Worm (Caenorhabditis elegans) whole organism, L1 larva: Measurements from ENCODE around the gene K11H3.2.

Source experiments
- C04F5.9 ChIP-seq: sonication (generic microtip); optimal IDR thresholded peaks from 2 replicates; lab custom pipeline; 2016; ENCODE audit warnings: missing genetic modification characterization, missing compliant biosample characterization
- blmp-1 ChIP-seq: fragments of 150-350 bp; optimal IDR thresholded peaks from 2 replicates; lab custom pipeline; 2014; ENCODE audit warnings: missing biosample characterization, missing genetic modification characterization
- ceh-63 ChIP-seq: fragments of 200-800 bp; sonication (Bioruptor generic); optimal IDR thresholded peaks from 2 replicates; lab custom pipeline; 2018; ENCODE audit warnings: mild to moderate bottlenecking, missing genetic modification characterization, missing compliant biosample characterization
- ceh-82 ChIP-seq, 3 experiments: fragments of 150-350 bp in 1 of 3; sonication (generic microtip) in 2 of 3; optimal IDR thresholded peaks; 2 replicates each; lab custom pipeline; 2014 to 2017; ENCODE audit warnings: missing biosample characterization in 3 of 3, missing genetic modification characterization in 3 of 3
- ceh-90 ChIP-seq: sonication (generic microtip); optimal IDR thresholded peaks from 2 replicates; lab custom pipeline; 2016; ENCODE audit warnings: missing genetic modification characterization, missing compliant biosample characterization
- ces-1 ChIP-seq: fragments of 150-350 bp; optimal IDR thresholded peaks from 2 replicates; lab custom pipeline; 2014; ENCODE audit warnings: missing biosample characterization, missing genetic modification reagents, missing genetic modification characterization
- dpl-1 ChIP-seq, 3 experiments: fragments of 150-350 bp in 2 of 3; sonication (generic microtip) in 1 of 3; optimal IDR thresholded peaks; 2 replicates each; lab custom pipeline; 2014 to 2017; ENCODE audit warnings: missing biosample characterization in 3 of 3, missing genetic modification characterization in 3 of 3, missing genetic modification reagents in 3 of 3
- efl-1 ChIP-seq, 4 experiments: fragments of 150-350 bp; optimal IDR thresholded peaks in 3 of 4; peaks in 1 of 4; 1 replicate in 1 of 4; 2 replicates in 3 of 4; lab custom pipeline; 2014; ENCODE audit warnings: missing biosample characterization in 2 of 4, missing genetic modification characterization in 2 of 4, missing genetic modification reagents in 2 of 4
- efl-3 ChIP-seq: fragments of 200-800 bp; sonication (Bioruptor generic); optimal IDR thresholded peaks from 2 replicates; lab custom pipeline; 2018; ENCODE audit warnings: mild to moderate bottlenecking, missing genetic modification characterization, missing compliant biosample characterization
- egl-13 ChIP-seq: sonication (generic microtip); optimal IDR thresholded peaks from 2 replicates; lab custom pipeline; 2016; ENCODE audit warnings: missing genotype, missing genetic modification reagents, missing genetic modification characterization, missing compliant biosample characterization
- elt-2 ChIP-seq: sonication (generic microtip); optimal IDR thresholded peaks from 2 replicates; lab custom pipeline; 2016; ENCODE audit warnings: missing genetic modification characterization, mild to moderate bottlenecking, inconsistent platforms, missing compliant biosample characterization, missing genetic modification reagents
- elt-3 ChIP-seq, 6 experiments: fragments of 150-350 bp in 1 of 6; sonication (generic microtip); optimal IDR thresholded peaks; 2 replicates each; lab custom pipeline; 2017 to 2018; ENCODE audit warnings: missing biosample characterization in 6 of 6, missing genetic modification characterization in 6 of 6, inconsistent platforms in 1 of 6
- fkh-10 ChIP-seq: sonication (generic microtip); optimal IDR thresholded peaks from 2 replicates; lab custom pipeline; 2017; ENCODE audit warnings: missing biosample characterization, missing genetic modification reagents, missing genetic modification characterization
- fkh-4 ChIP-seq: sonication (generic microtip); optimal IDR thresholded peaks from 2 replicates; lab custom pipeline; 2016; ENCODE audit warnings: missing compliant biosample characterization, missing genetic modification characterization, borderline replicate concordance
- fos-1 ChIP-seq: fragments of 150-350 bp; optimal IDR thresholded peaks from 2 replicates; lab custom pipeline; 2014; ENCODE audit warnings: missing biosample characterization, missing genetic modification characterization
- hlh-4 ChIP-seq: sonication (generic microtip); optimal IDR thresholded peaks from 2 replicates; lab custom pipeline; 2016; ENCODE audit warnings: mild to moderate bottlenecking, missing genetic modification characterization, missing compliant biosample characterization
- isw-1 ChIP-seq: fragments of 200-800 bp; sonication (Bioruptor generic); IDR thresholded peaks from 2 replicates; pipeline ENCODE4 v1.3.6; 2022; ENCODE audit warnings: missing genetic modification characterization, missing compliant biosample characterization
- jun-1 ChIP-seq: fragments of 150-350 bp; optimal IDR thresholded peaks from 2 replicates; lab custom pipeline; 2014; ENCODE audit warnings: missing biosample characterization, missing genetic modification reagents, missing genetic modification characterization
- lin-14 ChIP-seq: fragments of 200-800 bp; sonication (Bioruptor generic); optimal IDR thresholded peaks from 2 replicates; lab custom pipeline; 2018; ENCODE audit warnings: mild to moderate bottlenecking, missing genetic modification characterization, moderate library complexity, missing compliant biosample characterization
- lin-39 ChIP-seq: fragments of 150-350 bp; optimal IDR thresholded peaks from 2 replicates; lab custom pipeline; 2014; ENCODE audit warnings: missing biosample characterization, missing genetic modification reagents, missing genetic modification characterization
- lir-3 ChIP-seq: sonication (generic microtip); optimal IDR thresholded peaks from 2 replicates; lab custom pipeline; 2016; ENCODE audit warnings: mild to moderate bottlenecking, missing genetic modification characterization, moderate library complexity, missing compliant biosample characterization; ENCODE audit not compliant: poor library complexity
- lsy-2 ChIP-seq, 2 experiments: fragments of 150-350 bp; optimal IDR thresholded peaks; 2 replicates each; lab custom pipeline; 2014; ENCODE audit warnings: missing biosample characterization in 2 of 2, missing genetic modification characterization in 2 of 2
- mep-1 ChIP-seq: fragments of 150-350 bp; optimal IDR thresholded peaks from 2 replicates; lab custom pipeline; 2014; ENCODE audit warnings: missing biosample characterization, missing genetic modification characterization
- nhr-20 ChIP-seq: sonication (generic microtip); optimal IDR thresholded peaks from 2 replicates; lab custom pipeline; 2016; ENCODE audit warnings: mild to moderate bottlenecking, missing genetic modification characterization, missing compliant biosample characterization
- nhr-237 ChIP-seq: fragments of 150-350 bp; optimal IDR thresholded peaks from 2 replicates; lab custom pipeline; 2014; ENCODE audit warnings: missing biosample characterization, missing genetic modification characterization
- nhr-71 ChIP-seq: sonication (generic microtip); optimal IDR thresholded peaks from 2 replicates; lab custom pipeline; 2016; ENCODE audit warnings: mild to moderate bottlenecking, missing genetic modification characterization, moderate library complexity, missing compliant biosample characterization
- nhr-85 ChIP-seq: sonication (generic microtip); peaks from one replicate; lab custom pipeline; 2016; ENCODE audit warnings: missing genetic modification characterization, inconsistent platforms, missing compliant biosample characterization
- nhr-90 ChIP-seq: sonication (generic microtip); optimal IDR thresholded peaks from 2 replicates; lab custom pipeline; 2016; ENCODE audit warnings: mild to moderate bottlenecking, missing genetic modification characterization, missing compliant biosample characterization; ENCODE audit not compliant: poor library complexity
- sup-37 ChIP-seq: fragments of 200-800 bp; sonication (Bioruptor generic); optimal IDR thresholded peaks from 2 replicates; lab custom pipeline; 2018; ENCODE audit warnings: mild to moderate bottlenecking, missing genetic modification characterization, missing compliant biosample characterization
- swsn-7 ChIP-seq: sonication (generic microtip); optimal IDR thresholded peaks from 2 replicates; lab custom pipeline; 2016; ENCODE audit warnings: missing genetic modification characterization, missing compliant biosample characterization
- tlp-1 ChIP-seq: fragments of 150-350 bp; optimal IDR thresholded peaks from 2 replicates; lab custom pipeline; 2014; ENCODE audit warnings: missing biosample characterization, missing genetic modification characterization
- unc-130 ChIP-seq: fragments of 150-350 bp; optimal IDR thresholded peaks from 2 replicates; lab custom pipeline; 2017; ENCODE audit warnings: missing biosample characterization, missing genetic modification characterization, inconsistent platforms
- unc-30 ChIP-seq: sonication (generic microtip); optimal IDR thresholded peaks from 2 replicates; lab custom pipeline; 2017; ENCODE audit warnings: missing biosample characterization, missing genetic modification characterization
- unc-62 ChIP-seq: fragments of 150-350 bp; optimal IDR thresholded peaks from 2 replicates; lab custom pipeline; 2014; ENCODE audit warnings: missing biosample characterization, missing genetic modification reagents, missing genetic modification characterization
- unc-98 ChIP-seq: fragments of 200-800 bp; sonication (Bioruptor generic); IDR thresholded peaks from 2 replicates; pipeline ENCODE4 v1.3.6; 2022; ENCODE audit warnings: missing genetic modification characterization, missing compliant biosample characterization
- zag-1 ChIP-seq: fragments of 150-350 bp; optimal IDR thresholded peaks from 2 replicates; lab custom pipeline; 2014; ENCODE audit warnings: missing biosample characterization, missing genetic modification characterization
- zip-4 ChIP-seq: fragments of 200-800 bp; sonication (Bioruptor generic); optimal IDR thresholded peaks from 2 replicates; lab custom pipeline; 2018; ENCODE audit warnings: mild to moderate bottlenecking, missing genetic modification characterization, moderate library complexity, missing compliant biosample characterization
- ztf-11 ChIP-seq, 2 experiments: sonication (generic microtip); optimal IDR thresholded peaks; 2 replicates each; lab custom pipeline; 2016 to 2017; ENCODE audit warnings: missing genetic modification characterization in 2 of 2, missing biosample characterization in 1 of 2, missing compliant biosample characterization in 1 of 2
- ztf-4 ChIP-seq: fragments of 150-350 bp; optimal IDR thresholded peaks from 2 replicates; lab custom pipeline; 2014; ENCODE audit warnings: missing biosample characterization, missing genetic modification characterization

The K11H3.2 gene

DNA sequence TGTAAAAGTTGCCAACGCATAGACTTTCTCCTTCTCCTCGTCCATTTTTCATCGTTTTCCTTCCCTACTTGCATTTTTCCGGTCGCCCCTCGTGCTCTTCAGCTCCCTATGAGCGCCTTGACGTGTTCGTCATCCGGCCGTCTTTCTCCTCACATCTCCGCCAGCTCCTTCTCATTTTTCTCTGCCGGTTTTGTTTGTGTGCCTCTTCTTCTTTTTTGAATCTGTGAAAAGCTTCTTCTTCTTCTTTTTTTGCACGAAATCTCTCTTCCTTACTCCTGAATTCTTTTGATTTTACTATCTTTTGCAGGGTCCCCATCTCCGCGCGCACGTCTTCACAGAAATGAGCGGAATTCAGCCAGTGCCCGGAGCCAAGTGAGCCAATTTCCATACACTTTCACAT, 5.4 kb downstream of the K11H3.2 start, which contains the start of gene K11H3.3:
TSS of gene K11H3.3 (plus strand) at position 308 of the 400 bp plus-strand sequence.
- TF ChIP-seq ceh-82 (tag; optimal IDR thresholded peaks at IDR 0.05; lab: Kevin White, UChicago) (peak in 1 of 3 experiments; percentile 0), nhr-237 (no peak), lin-14 (GFP tag; lab: Kevin White, UChicago) (peak; percentile 59), elt-2 (tag; lab: Kevin White, UChicago) (no peak), efl-1 (optimal IDR thresholded peaks at IDR 0.05; lab: Kevin White, UChicago) (no peak), efl-1 (GFP tag; optimal IDR thresholded peaks at IDR 0.05 in 1 of 2; lab: Kevin White, UChicago) (peak in 1 of 2 experiments; percentile 42)

DNA sequence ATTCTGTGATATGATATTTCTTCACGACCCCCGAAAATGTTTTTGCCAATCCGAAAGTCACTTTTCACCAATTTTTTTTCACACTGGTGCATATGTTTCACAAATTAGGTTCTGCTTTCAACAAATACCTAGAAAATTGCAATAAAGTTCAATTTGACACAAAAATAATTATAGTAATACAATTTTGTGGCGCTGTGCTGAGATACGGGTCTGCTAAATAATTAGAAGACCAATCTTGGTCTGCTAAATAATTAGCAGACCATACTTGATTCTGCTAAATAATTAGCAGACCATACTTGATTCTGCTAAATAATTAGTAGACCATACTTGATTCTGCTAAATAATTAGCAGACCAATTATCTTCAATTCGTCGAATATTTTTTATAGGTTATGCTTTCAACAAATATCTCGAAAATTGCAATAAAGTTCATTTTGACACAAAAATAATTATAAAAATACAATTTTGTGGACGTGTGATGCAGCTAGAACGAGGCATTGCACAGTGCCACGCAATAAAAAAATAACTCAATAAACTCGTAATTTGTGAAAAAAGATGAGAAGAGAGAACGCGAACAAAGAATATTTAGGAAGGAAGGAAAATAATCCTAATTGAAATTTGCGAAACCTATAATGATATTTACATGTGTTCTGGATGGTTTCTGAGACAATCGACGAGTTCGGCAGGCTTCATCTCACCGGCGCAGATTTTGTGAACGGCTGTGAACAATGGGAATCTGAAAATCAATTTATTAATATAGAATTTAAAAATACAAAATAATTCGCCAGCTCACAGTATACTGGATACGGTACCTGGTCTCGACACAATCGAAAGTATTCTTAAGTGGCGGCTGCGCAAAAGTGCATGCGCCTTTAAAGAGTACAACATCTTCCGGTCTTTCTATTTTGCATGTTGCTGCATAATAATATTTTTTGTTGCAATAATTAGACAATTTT, 7.8 kb downstream of the K11H3.2 start:
- TF ChIP-seq efl-1 (optimal IDR thresholded peaks at IDR 0.05; lab: Kevin White, UChicago) (no peak), efl-1 (GFP tag; optimal IDR thresholded peaks at IDR 0.05 in 1 of 2; lab: Kevin White, UChicago) (peak in 1 of 2 experiments; percentile 71), nhr-85 (no peak)

DNA sequence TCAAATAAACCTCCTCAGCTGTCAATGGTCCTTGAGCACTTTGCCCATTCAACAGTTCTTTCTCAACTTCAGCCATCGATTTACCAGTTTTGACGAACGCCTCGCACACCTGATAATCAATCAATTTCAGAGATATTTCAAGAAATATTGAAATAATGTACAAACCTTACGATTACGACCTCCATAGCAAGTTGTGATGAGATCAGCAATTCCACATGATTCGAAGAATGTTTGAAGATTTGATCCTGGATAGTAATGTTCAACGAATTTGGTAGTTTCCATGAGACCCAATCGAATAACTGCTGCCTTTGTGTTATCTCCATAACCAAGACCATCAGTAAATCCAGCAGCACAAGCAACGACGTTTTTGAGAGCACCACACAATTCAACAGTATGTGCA, 8.8 kb downstream of the K11H3.2 start:
- TF ChIP-seq lin-39 (tag; lab: Kevin White, UChicago) (no peak), efl-1 (optimal IDR thresholded peaks at IDR 0.05; lab: Kevin White, UChicago) (no peak), efl-1 (GFP tag; optimal IDR thresholded peaks at IDR 0.05 in 1 of 2; lab: Kevin White, UChicago) (peak in 1 of 2 experiments; percentile 68), unc-130 (tag; lab: Kevin White, UChicago) (no peak)

DNA sequence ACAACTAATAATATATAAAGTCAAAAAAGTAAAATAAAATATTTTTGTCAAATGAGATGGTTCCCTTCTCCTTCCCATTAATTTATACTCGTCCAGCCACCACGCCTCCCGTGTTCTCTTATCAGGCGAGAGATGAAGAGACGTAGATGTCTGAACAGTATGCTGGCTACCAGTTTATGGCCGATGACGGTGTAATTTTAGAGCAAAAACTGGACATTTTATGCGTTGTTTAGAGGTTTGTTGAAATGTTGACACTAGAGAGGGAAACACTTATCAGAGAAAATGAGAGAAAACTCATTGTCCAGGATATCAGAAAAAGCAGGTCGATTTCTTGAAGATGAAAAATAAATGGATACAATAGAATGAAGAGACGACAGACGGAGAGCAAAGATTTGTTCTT, 10.9 kb downstream of the K11H3.2 start:
- TF ChIP-seq fkh-10 (GFP tag; lab: Kevin White, UChicago), result no peak
- TF ChIP-seq blmp-1 (tag; lab: Kevin White, UChicago), result peak; percentile 3
- TF ChIP-seq nhr-85, result peak; percentile 45
- TF ChIP-seq efl-1 (optimal IDR thresholded peaks at IDR 0.05; lab: Kevin White, UChicago), result no peak
- peak in 1 of 2 experiments; percentile 15 for TF ChIP-seq efl-1 (GFP tag; optimal IDR thresholded peaks at IDR 0.05 in 1 of 2; lab: Kevin White, UChicago)
- TF ChIP-seq nhr-71 (tag; lab: Kevin White, UChicago), result peak; percentile 16
- peak in 1 of 2 experiments; percentile 13 for TF ChIP-seq lsy-2 (tag; optimal IDR thresholded peaks at IDR 0.05; lab: Kevin White, UChicago)
- TF ChIP-seq ceh-90, result no peak
- TF ChIP-seq ztf-11 (tag; optimal IDR thresholded peaks at IDR 0.05; lab: Kevin White, UChicago), result no peak
- no peak for TF ChIP-seq dpl-1 (GFP tag; optimal IDR thresholded peaks at IDR 0.05; lab: Kevin White, UChicago)
- no peak for TF ChIP-seq zag-1 (tag; lab: Kevin White, UChicago)
- TF ChIP-seq tlp-1 (tag; lab: Kevin White, UChicago), result no peak
- TF ChIP-seq fos-1 (tag; lab: Kevin White, UChicago), result no peak
- no peak for TF ChIP-seq zip-4 (GFP tag; lab: Kevin White, UChicago)
- no peak for TF ChIP-seq fkh-4 (tag; lab: Kevin White, UChicago)
- peak; percentile 19 for TF ChIP-seq lin-14 (GFP tag; lab: Kevin White, UChicago)
- peak; percentile 36 for TF ChIP-seq nhr-90
- no peak for TF ChIP-seq lir-3 (tag; lab: Kevin White, UChicago)
- no peak for TF ChIP-seq egl-13 (tag; lab: Kevin White, UChicago)
- TF ChIP-seq sup-37 (GFP tag; lab: Kevin White, UChicago), result no peak

DNA sequence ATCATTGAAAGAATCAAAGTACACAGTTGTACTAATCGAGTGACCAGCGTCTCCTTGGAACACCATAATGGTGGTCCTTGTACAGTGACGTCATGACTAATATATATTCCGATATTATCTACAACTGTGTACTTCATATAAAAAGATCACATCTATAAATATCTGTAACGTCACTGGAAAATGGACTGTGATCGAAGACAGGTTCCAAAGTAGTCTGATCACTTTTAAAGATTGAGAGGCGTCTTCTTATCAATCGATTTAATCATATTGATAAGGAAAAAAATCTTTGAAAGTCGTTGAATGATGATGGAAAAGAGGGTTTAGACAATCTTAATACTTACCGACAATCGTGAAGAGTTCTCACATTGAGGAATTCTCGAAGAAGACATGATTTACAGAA, 11.9 kb downstream of the K11H3.2 start:
- TF ChIP-seq zag-1 (tag; lab: Kevin White, UChicago), result no peak
- TF ChIP-seq unc-62 (GFP tag; lab: Kevin White, UChicago), result no peak
- TF ChIP-seq ces-1 (GFP tag; lab: Kevin White, UChicago), result no peak
- no peak for TF ChIP-seq nhr-20 (tag; lab: Kevin White, UChicago)
- TF ChIP-seq hlh-4 (tag; lab: Kevin White, UChicago), result no peak
- TF ChIP-seq ztf-4 (tag; lab: Kevin White, UChicago), result no peak
- TF ChIP-seq lir-3 (tag; lab: Kevin White, UChicago), result no peak
- no peak for TF ChIP-seq egl-13 (tag; lab: Kevin White, UChicago)
- TF ChIP-seq efl-1 (optimal IDR thresholded peaks at IDR 0.05; lab: Kevin White, UChicago), result no peak
- peak in 1 of 2 experiments; percentile 92 for TF ChIP-seq efl-1 (GFP tag; optimal IDR thresholded peaks at IDR 0.05 in 1 of 2; lab: Kevin White, UChicago)
- no peak for TF ChIP-seq isw-1 (GFP tag; lab: Robert Waterston, UW)
- no peak for TF ChIP-seq unc-30 (tag; lab: Kevin White, UChicago)
- no peak for TF ChIP-seq tlp-1 (tag; lab: Kevin White, UChicago)
- no peak for TF ChIP-seq fkh-4 (tag; lab: Kevin White, UChicago)
- no peak for TF ChIP-seq efl-3 (GFP tag; lab: Kevin White, UChicago)
- peak; percentile 46 for TF ChIP-seq elt-2 (tag; lab: Kevin White, UChicago)
- peak in 1 of 6 experiments; percentile 0 for TF ChIP-seq elt-3 (tag; optimal IDR thresholded peaks at IDR 0.05; lab: Kevin White, UChicago)
- no peak for TF ChIP-seq jun-1 (tag; lab: Kevin White, UChicago)
- TF ChIP-seq mep-1 (tag; lab: Kevin White, UChicago), result no peak
- TF ChIP-seq swsn-7 (tag; lab: Kevin White, UChicago), result no peak
- TF ChIP-seq unc-98 (GFP tag; lab: Robert Waterston, UW), result no peak
- TF ChIP-seq ceh-63 (GFP tag; lab: Kevin White, UChicago), result no peak
- TF ChIP-seq C04F5.9 (tag; lab: Kevin White, UChicago), result no peak
